Fruit fly (Drosophila melanogaster) whole organism, embryonic: ENCODE results near the gene simj.
A peak's percentile ranks its signal among the peaks of the same experiment; 100 is the strongest.

Experiments
- CG10431 ChIP-seq: fragments of 200-800 bp; sonication (Bioruptor generic); optimal IDR thresholded peaks from 3 replicates; lab custom pipeline; 2018; ENCODE audit warnings: missing biosample characterization, mild to moderate bottlenecking, missing genetic modification characterization
- CG11398 ChIP-seq: fragments of 200-800 bp; sonication (Bioruptor generic); optimal IDR thresholded peaks from 2 replicates; lab custom pipeline; 2016; ENCODE audit warnings: missing biosample characterization, missing genetic modification characterization
- CG11456 ChIP-seq: fragments of 200-800 bp; sonication (Bioruptor generic); IDR thresholded peaks from 3 replicates; pipeline ENCODE4 v1.3.6; 2022; ENCODE audit warnings: missing biosample characterization, missing genetic modification characterization
- CG1233 ChIP-seq: fragments of 200-800 bp; sonication (Bioruptor generic); optimal IDR thresholded peaks from 4 replicates; lab custom pipeline; 2018; ENCODE audit warnings: missing biosample characterization, mild to moderate bottlenecking, missing genetic modification characterization
- CG12744 ChIP-seq: fragments of 200-800 bp; sonication (Bioruptor generic); optimal IDR thresholded peaks from 2 replicates; lab custom pipeline; 2016; ENCODE audit warnings: missing biosample characterization, missing genetic modification characterization
- CG13296 ChIP-seq: fragments of 200-800 bp; sonication (Bioruptor generic); optimal IDR thresholded peaks from 3 replicates; lab custom pipeline; 2018; ENCODE audit warnings: missing biosample characterization, mild to moderate bottlenecking, missing genetic modification characterization
- CG14710 ChIP-seq: fragments of 200-800 bp; sonication (Bioruptor generic); optimal IDR thresholded peaks from 3 replicates; lab custom pipeline; 2019; ENCODE audit warnings: missing biosample characterization, mild to moderate bottlenecking, missing genetic modification characterization, moderate library complexity
- CG15269 ChIP-seq: fragments of 200-800 bp; sonication (Bioruptor generic); optimal IDR thresholded peaks from 2 replicates; lab custom pipeline; 2018; ENCODE audit warnings: missing biosample characterization, mild to moderate bottlenecking, missing genetic modification characterization, moderate library complexity
- CG1603 ChIP-seq: fragments of 200-800 bp; sonication (Bioruptor generic); optimal IDR thresholded peaks from 2 replicates; lab custom pipeline; 2019; ENCODE audit warnings: missing biosample characterization, mild to moderate bottlenecking, missing genetic modification characterization, moderate library complexity
- CG17385 ChIP-seq: fragments of 200-800 bp; sonication (Bioruptor generic); optimal IDR thresholded peaks from 3 replicates; lab custom pipeline; 2018; ENCODE audit warnings: missing biosample characterization, mild to moderate bottlenecking, missing genetic modification characterization
- CG17829 ChIP-seq: fragments of 200-800 bp; optimal IDR thresholded peaks from 2 replicates; lab custom pipeline; 2019; ENCODE audit warnings: missing biosample characterization, mild to moderate bottlenecking, missing genetic modification characterization, moderate library complexity
- CG17912 ChIP-seq: fragments of 200-800 bp; sonication (Bioruptor generic); optimal IDR thresholded peaks from 2 replicates; lab custom pipeline; 2018; ENCODE audit warnings: missing biosample characterization, mild to moderate bottlenecking, missing genetic modification characterization
- CG18619 ChIP-seq: fragments of 200-800 bp; sonication (Bioruptor generic); optimal IDR thresholded peaks from 3 replicates; lab custom pipeline; 2017; ENCODE audit warnings: missing biosample characterization, mild to moderate bottlenecking, missing genetic modification characterization
- CG2712 ChIP-seq: fragments of 200-800 bp; optimal IDR thresholded peaks from 3 replicates; lab custom pipeline; 2019; ENCODE audit warnings: missing biosample characterization, mild to moderate bottlenecking, missing genetic modification characterization, moderate library complexity
- CG2875 ChIP-seq: fragments of 200-800 bp; sonication (Bioruptor generic); optimal IDR thresholded peaks from 2 replicates; lab custom pipeline; 2017; ENCODE audit warnings: missing biosample characterization, mild to moderate bottlenecking, missing genetic modification characterization, missing genetic modification reagents
- CG3838 ChIP-seq: fragments of 200-800 bp; sonication (Bioruptor generic); optimal IDR thresholded peaks from 3 replicates; lab custom pipeline; 2016; ENCODE audit warnings: missing biosample characterization, missing genetic modification characterization
- CG5180 ChIP-seq: fragments of 200-800 bp; sonication (Bioruptor generic); optimal IDR thresholded peaks from 3 replicates; lab custom pipeline; 2017; ENCODE audit warnings: missing biosample characterization, missing genetic modification characterization, mild to moderate bottlenecking, moderate library complexity, missing genetic modification reagents
- CG6175 ChIP-seq: fragments of 200-800 bp; sonication (Bioruptor generic); IDR thresholded peaks from 3 replicates; pipeline ENCODE4 v1.3.6; 2022; ENCODE audit warnings: missing biosample characterization, missing genetic modification characterization
- CG7786 ChIP-seq: fragments of 200-800 bp; sonication (Bioruptor generic); optimal IDR thresholded peaks from 2 replicates; lab custom pipeline; 2016; ENCODE audit warnings: missing biosample characterization, missing genetic modification characterization
- D ChIP-seq, 2 experiments: fragments of 200-800 bp in 1 of 2; fragments of >200 bp in 1 of 2; sonication (Bioruptor generic) in 1 of 2; optimal IDR thresholded peaks; 2 replicates in 1 of 2; 3 replicates in 1 of 2; lab custom pipeline; 2017; ENCODE audit warnings: mild to moderate bottlenecking in 1 of 2, missing biosample characterization in 1 of 2, missing genetic modification characterization in 1 of 2, missing genetic modification reagents in 1 of 2
- Ets97D ChIP-seq: fragments of 200-800 bp; sonication (Bioruptor generic); optimal IDR thresholded peaks from 3 replicates; lab custom pipeline; 2016; ENCODE audit warnings: missing biosample characterization, missing genetic modification characterization
- Fer3 ChIP-seq: fragments of 200-800 bp; sonication (Bioruptor generic); optimal IDR thresholded peaks from 2 replicates; lab custom pipeline; 2018; ENCODE audit warnings: missing biosample characterization, mild to moderate bottlenecking, missing genetic modification characterization, moderate library complexity
- GATAe ChIP-seq: fragments of 200-800 bp; sonication (Bioruptor generic); conservative IDR thresholded peaks from 2 replicates; pipeline ENCODE4 v1.3.6; 2022; ENCODE audit warnings: missing biosample characterization, missing genetic modification characterization
- HHEX ChIP-seq: fragments of 200-800 bp; sonication (Bioruptor generic); optimal IDR thresholded peaks from 3 replicates; lab custom pipeline; 2017; ENCODE audit warnings: missing biosample characterization, mild to moderate bottlenecking, missing genetic modification characterization, missing genetic modification reagents
- HLHmδ ChIP-seq: fragments of 200-800 bp; sonication (Bioruptor generic); optimal IDR thresholded peaks from 2 replicates; lab custom pipeline; 2018; ENCODE audit warnings: missing biosample characterization, mild to moderate bottlenecking, missing genetic modification characterization, moderate library complexity
- Hey ChIP-seq: fragments of 200-800 bp; sonication (Bioruptor generic); optimal IDR thresholded peaks from 3 replicates; lab custom pipeline; 2018; ENCODE audit warnings: missing biosample characterization, mild to moderate bottlenecking, missing genetic modification characterization
- Lhr ChIP-seq: fragments of 200-800 bp; sonication (Bioruptor generic); optimal IDR thresholded peaks from 3 replicates; lab custom pipeline; 2017; ENCODE audit warnings: mild to moderate bottlenecking, missing biosample characterization, missing genetic modification reagents, missing genetic modification characterization
- Med ChIP-seq: fragments of 200-800 bp; sonication (Bioruptor generic); peaks from one replicate; lab custom pipeline; 2016; ENCODE audit warnings: missing biosample characterization, missing genetic modification characterization, mild to moderate bottlenecking, inconsistent platforms, moderate library complexity
- NfI ChIP-seq: fragments of 200-800 bp; sonication (Bioruptor generic); optimal IDR thresholded peaks from 3 replicates; lab custom pipeline; 2018; ENCODE audit warnings: missing biosample characterization, mild to moderate bottlenecking, missing genetic modification characterization, moderate library complexity
- Scr ChIP-seq: fragments of 200-800 bp; sonication (Bioruptor generic); IDR thresholded peaks from 2 replicates; pipeline ENCODE4 v1.3.6; 2022; ENCODE audit warnings: missing biosample characterization, missing genetic modification characterization; ENCODE audit not compliant: partially characterized antibody
- Sox100B ChIP-seq: fragments of 200-800 bp; sonication (Bioruptor generic); optimal IDR thresholded peaks from 3 replicates; lab custom pipeline; 2018; ENCODE audit warnings: missing biosample characterization, mild to moderate bottlenecking, missing genetic modification characterization
- Spps ChIP-seq: fragments of 200-800 bp; sonication (Bioruptor generic); optimal IDR thresholded peaks from 2 replicates; lab custom pipeline; 2018; ENCODE audit warnings: missing biosample characterization, mild to moderate bottlenecking, missing genetic modification characterization
- Stat92E ChIP-seq, 3 experiments: fragments of >200 bp in 2 of 3; fragments of 200-800 bp in 1 of 3; sonication (Bioruptor generic) in 1 of 3; optimal IDR thresholded peaks; 2 replicates each; lab custom pipeline; 2017 to 2019; ENCODE audit warnings: missing biosample characterization in 3 of 3, missing genetic modification characterization in 3 of 3, mild to moderate bottlenecking in 1 of 3, moderate library complexity in 1 of 3
- Vsx1 ChIP-seq: fragments of 200-800 bp; sonication (Bioruptor generic); optimal IDR thresholded peaks from 2 replicates; lab custom pipeline; 2017; ENCODE audit warnings: missing biosample characterization, mild to moderate bottlenecking, missing genetic modification characterization, missing genetic modification reagents
- Xbp1 ChIP-seq: fragments of 200-800 bp; sonication (Bioruptor generic); optimal IDR thresholded peaks from 3 replicates; lab custom pipeline; 2016; ENCODE audit warnings: missing biosample characterization, mild to moderate bottlenecking, missing genetic modification characterization
- abd-A ChIP-seq: fragments of 200-800 bp; sonication (Bioruptor generic); optimal IDR thresholded peaks from 3 replicates; lab custom pipeline; 2019; ENCODE audit warnings: missing biosample characterization, mild to moderate bottlenecking, missing genetic modification characterization, moderate library complexity
- ap ChIP-seq: fragments of 200-800 bp; sonication (Bioruptor generic); IDR thresholded peaks from 2 replicates; pipeline ENCODE4 v1.3.6; 2022; ENCODE audit warnings: missing biosample characterization, missing genetic modification characterization
- caup ChIP-seq: fragments of 200-800 bp; sonication (Bioruptor generic); optimal IDR thresholded peaks from 3 replicates; lab custom pipeline; 2017; ENCODE audit warnings: missing biosample characterization, mild to moderate bottlenecking, missing genetic modification characterization, moderate library complexity; ENCODE audit not compliant: severe bottlenecking
- kah ChIP-seq: fragments of 200-800 bp; sonication (Bioruptor generic); optimal IDR thresholded peaks from 2 replicates; lab custom pipeline; 2018; ENCODE audit warnings: missing biosample characterization, mild to moderate bottlenecking, missing genetic modification characterization
- lilli ChIP-seq: fragments of 200-800 bp; sonication (Bioruptor generic); optimal IDR thresholded peaks from 3 replicates; lab custom pipeline; 2016; ENCODE audit warnings: missing biosample characterization, missing genetic modification characterization
- mirr ChIP-seq: fragments of 200-800 bp; sonication (Bioruptor generic); optimal IDR thresholded peaks from 3 replicates; lab custom pipeline; 2018; ENCODE audit warnings: missing biosample characterization, mild to moderate bottlenecking, missing genetic modification characterization
- mld ChIP-seq: fragments of 200-800 bp; sonication (Bioruptor generic); IDR thresholded peaks from 3 replicates; pipeline ENCODE4 v1.3.6; 2022; ENCODE audit warnings: missing biosample characterization, missing genetic modification characterization; ENCODE audit not compliant: partially characterized antibody
- peb ChIP-seq: fragments of 200-800 bp; sonication (Bioruptor generic); IDR thresholded peaks from 2 replicates; pipeline ENCODE4 v1.3.6; 2022; ENCODE audit warnings: missing biosample characterization, missing genetic modification characterization
- pfk ChIP-seq: fragments of 200-800 bp; sonication (Bioruptor generic); optimal IDR thresholded peaks from 2 replicates; lab custom pipeline; 2018; ENCODE audit warnings: missing biosample characterization, mild to moderate bottlenecking, missing genetic modification characterization, moderate library complexity
- phol ChIP-seq: fragments of 200-800 bp; sonication (Bioruptor generic); optimal IDR thresholded peaks from 3 replicates; lab custom pipeline; 2018; ENCODE audit warnings: missing biosample characterization, mild to moderate bottlenecking, missing genetic modification characterization, moderate library complexity
- schlank ChIP-seq: fragments of 200-800 bp; sonication (Bioruptor generic); optimal IDR thresholded peaks from 2 replicates; lab custom pipeline; 2018; ENCODE audit warnings: missing biosample characterization, mild to moderate bottlenecking, missing genetic modification characterization
- sens-2 ChIP-seq: fragments of 200-800 bp; sonication (Bioruptor generic); IDR thresholded peaks from 2 replicates; pipeline ENCODE4 v1.3.6; 2022; ENCODE audit warnings: missing biosample characterization, missing genetic modification characterization
- tap ChIP-seq: fragments of 200-800 bp; optimal IDR thresholded peaks from 3 replicates; lab custom pipeline; 2019; ENCODE audit warnings: missing biosample characterization, mild to moderate bottlenecking, missing genetic modification characterization, moderate library complexity
- zfh1 ChIP-seq: fragments of 200-800 bp; sonication (Bioruptor generic); IDR thresholded peaks from 3 replicates; pipeline ENCODE4 v1.3.6; 2022; ENCODE audit warnings: missing biosample characterization, missing genetic modification characterization

The simj gene

DNA sequence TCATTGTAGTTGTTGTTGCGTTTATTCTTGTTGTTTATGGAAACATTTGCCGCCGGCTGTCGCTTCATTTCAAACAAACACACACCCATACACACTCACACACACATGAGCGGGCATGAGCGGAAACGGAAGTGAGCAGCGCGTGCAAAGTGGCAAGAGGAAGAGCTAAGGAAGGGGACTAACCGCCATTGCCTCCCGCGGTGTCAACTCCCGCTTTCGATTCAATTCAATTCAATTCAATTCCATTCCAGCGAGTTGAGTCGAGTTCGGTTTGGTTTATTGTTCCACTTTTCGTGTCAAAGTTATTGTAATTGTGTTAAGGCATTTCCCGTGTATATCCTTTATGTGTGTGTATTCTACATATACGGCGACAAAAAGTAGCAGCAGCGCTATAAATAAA is 70.0 kb downstream of the simj start (continued):
- TF ChIP-seq D (optimal IDR thresholded peaks at IDR 0.05; lab: Kevin White, UChicago) (no peak), D (GFP tag; optimal IDR thresholded peaks at IDR 0.05; lab: Kevin White, UChicago) (peak; percentile 8), Lhr (GFP tag; lab: Kevin White, UChicago) (peak; percentile 21), Spps (tag; lab: Kevin White, UChicago) (peak; percentile 2), HHEX (GFP tag; lab: Kevin White, UChicago) (peak; percentile 49), zfh1 (GFP tag; lab: Robert Waterston, UW) (0 out of 3 replicates have a peak, but pooled peaks have one; percentile 52), CG2875 (no peak), CG15269 (tag; lab: Kevin White, UChicago) (peak; percentile 24), kah (GFP tag; lab: Kevin White, UChicago) (peak; percentile 27), Vsx1 (GFP tag; lab: Kevin White, UChicago) (no peak), GATAe (GFP tag; lab: Robert Waterston, UW) (no peak), mld (no peak), ap (GFP tag; lab: Robert Waterston, UW) (peak; percentile 51; the same call in 1 of the 2 replicates), CG11456 (GFP tag; lab: Robert Waterston, UW) (peak; percentile 32; the same call in 1 of the 3 replicates), HLHmδ (GFP tag; lab: Kevin White, UChicago) (peak; percentile 87), mirr (GFP tag; lab: Kevin White, UChicago) (peak; percentile 56), CG18619 (no peak), CG12744 (GFP tag; lab: Kevin White, UChicago) (no peak), CG3838 (GFP tag; lab: Kevin White, UChicago) (no peak), peb (GFP tag; lab: Robert Waterston, UW) (no peak), CG13296 (GFP tag; lab: Kevin White, UChicago) (peak; percentile 54), NfI (GFP tag; lab: Kevin White, UChicago) (peak; percentile 26), CG1233 (peak; percentile 16), CG17385 (GFP tag; lab: Kevin White, UChicago) (peak; percentile 73), Ets97D (GFP tag; lab: Kevin White, UChicago) (peak; percentile 88), tap (peak; percentile 9), CG11398 (GFP tag; lab: Kevin White, UChicago) (peak; percentile 10), CG17829 (no peak), Med (peak; percentile 68), Fer3 (tag; lab: Kevin White, UChicago) (peak; percentile 25), phol (tag; lab: Kevin White, UChicago) (peak; percentile 30), CG14710 (tag; lab: Kevin White, UChicago) (no peak), schlank (tag; lab: Kevin White, UChicago) (peak; percentile 0), Hey (tag; lab: Kevin White, UChicago) (peak; percentile 57), pfk (peak; percentile 27), Xbp1 (GFP tag; lab: Kevin White, UChicago) (no peak), Scr (no peak), Sox100B (GFP tag; lab: Kevin White, UChicago) (peak; percentile 15), CG2712 (tag; lab: Kevin White, UChicago) (peak; percentile 4), lilli (GFP tag; lab: Kevin White, UChicago) (no peak), abd-A (tag; lab: Kevin White, UChicago) (peak; percentile 64), CG6175 (GFP tag; lab: Robert Waterston, UW) (no peak), caup (no peak), CG1603 (tag; lab: Kevin White, UChicago) (peak; percentile 32), Stat92E (GFP tag; optimal IDR thresholded peaks at IDR 0.05; lab: Kevin White, UChicago) (no peak), sens-2 (GFP tag; lab: Robert Waterston, UW) (peak; percentile 32; the same call in 1 of the 2 replicates), CG17912 (GFP tag; lab: Kevin White, UChicago) (peak; percentile 81), CG10431 (peak; percentile 32), CG7786 (GFP tag; lab: Kevin White, UChicago) (no peak), CG5180 (GFP tag; lab: Kevin White, UChicago) (peak; percentile 33)
